Fruit fly (Drosophila melanogaster) whole organism, prepupa: ENCODE results near the gene PMCA.
"Not testable (repeated sequence)": the region's sequence is repeated elsewhere in the genome, so short reads cannot be mapped to it uniquely, and the experiment has no call there.

Experiments used
- Blimp-1 ChIP-seq: fragments of 200-800 bp; sonication (Bioruptor generic); optimal IDR thresholded peaks from 3 replicates; lab custom pipeline; 2017; ENCODE audit warnings: missing biosample characterization, missing genetic modification characterization, mild to moderate bottlenecking, moderate library complexity, missing genetic modification reagents
- CG10631 ChIP-seq: fragments of 200-800 bp; sonication (Bioruptor generic); optimal IDR thresholded peaks from 2 replicates; lab custom pipeline; 2016; ENCODE audit warnings: missing biosample characterization, missing genetic modification characterization
- CG1621 ChIP-seq: fragments of 200-800 bp; sonication (Bioruptor generic); optimal IDR thresholded peaks from 3 replicates; lab custom pipeline; 2018; ENCODE audit warnings: missing biosample characterization, mild to moderate bottlenecking, missing genetic modification characterization
- CG16779 ChIP-seq: fragments of 200-800 bp; sonication (Bioruptor generic); optimal IDR thresholded peaks from 3 replicates; lab custom pipeline; 2017; ENCODE audit warnings: missing biosample characterization, mild to moderate bottlenecking, missing genetic modification characterization
- CG31627 ChIP-seq: fragments of 200-800 bp; sonication (Bioruptor generic); optimal IDR thresholded peaks from 3 replicates; lab custom pipeline; 2016; ENCODE audit warnings: missing biosample characterization, missing genetic modification characterization
- CG3919 ChIP-seq: fragments of 200-800 bp; sonication (Bioruptor generic); optimal IDR thresholded peaks from 3 replicates; lab custom pipeline; 2016; ENCODE audit warnings: missing biosample characterization, missing genetic modification characterization
- CG6163 ChIP-seq: fragments of 200-800 bp; sonication (Bioruptor generic); IDR thresholded peaks from 3 replicates; pipeline ENCODE4 v1.3.6; 2022; ENCODE audit warnings: missing biosample characterization, missing genetic modification characterization
- CG6276 ChIP-seq: fragments of 200-800 bp; sonication (Bioruptor generic); optimal IDR thresholded peaks from 2 replicates; lab custom pipeline; 2017; ENCODE audit warnings: missing biosample characterization, mild to moderate bottlenecking, missing genetic modification characterization
- CG7368 ChIP-seq: fragments of 200-800 bp; sonication (Bioruptor generic); optimal IDR thresholded peaks from 3 replicates; lab custom pipeline; 2016; ENCODE audit warnings: missing biosample characterization, missing genetic modification characterization
- CG8119 ChIP-seq: fragments of 200-800 bp; sonication (Bioruptor generic); IDR thresholded peaks from 3 replicates; pipeline ENCODE4 v1.3.6; 2022; ENCODE audit warnings: missing biosample characterization, missing genetic modification characterization
- CG8319 ChIP-seq: fragments of 200-800 bp; sonication (Bioruptor generic); optimal IDR thresholded peaks from 3 replicates; lab custom pipeline; 2016; ENCODE audit warnings: missing biosample characterization, missing genetic modification characterization
- CG8632 ChIP-seq: fragments of 200-800 bp; sonication (Bioruptor generic); optimal IDR thresholded peaks from 3 replicates; lab custom pipeline; 2016; ENCODE audit warnings: missing biosample characterization, missing genetic modification characterization
- CG9139 ChIP-seq: fragments of 200-800 bp; sonication (Bioruptor generic); optimal IDR thresholded peaks from 3 replicates; lab custom pipeline; 2017; ENCODE audit warnings: missing biosample characterization, mild to moderate bottlenecking, missing genetic modification characterization
- Eip75B ChIP-seq: fragments of 200-800 bp; sonication (Bioruptor generic); optimal IDR thresholded peaks from 3 replicates; lab custom pipeline; 2016; ENCODE audit warnings: missing biosample characterization, missing genetic modification characterization
- Eip78C ChIP-seq: fragments of 200-800 bp; sonication (Bioruptor generic); peaks from one replicate; lab custom pipeline; 2016; ENCODE audit warnings: missing biosample characterization, missing genetic modification characterization
- Eip93F ChIP-seq: fragments of 200-800 bp; sonication (Bioruptor generic); optimal IDR thresholded peaks from 2 replicates; lab custom pipeline; 2016; ENCODE audit warnings: missing biosample characterization, mild to moderate bottlenecking, missing genetic modification characterization
- Ets21C ChIP-seq: fragments of 200-800 bp; sonication (Bioruptor generic); optimal IDR thresholded peaks from 3 replicates; lab custom pipeline; 2016; ENCODE audit warnings: missing biosample characterization, missing genetic modification characterization
- Ets96B ChIP-seq: fragments of 200-800 bp; optimal IDR thresholded peaks from 2 replicates; lab custom pipeline; 2019; ENCODE audit warnings: missing biosample characterization, mild to moderate bottlenecking, missing genetic modification characterization, moderate library complexity
- Hr4 ChIP-seq: fragments of 200-800 bp; sonication (Bioruptor generic); optimal IDR thresholded peaks from 3 replicates; lab custom pipeline; 2016; ENCODE audit warnings: missing biosample characterization, missing genetic modification characterization
- OdsH ChIP-seq: fragments of 200-800 bp; sonication (Bioruptor generic); optimal IDR thresholded peaks from 3 replicates; lab custom pipeline; 2016; ENCODE audit warnings: missing biosample characterization, missing genetic modification characterization
- Smox ChIP-seq: fragments of 200-800 bp; sonication (Bioruptor generic); optimal IDR thresholded peaks from 3 replicates; lab custom pipeline; 2016; ENCODE audit warnings: missing biosample characterization, missing genetic modification characterization
- Sox102F ChIP-seq: fragments of 200-800 bp; sonication (Bioruptor generic); optimal IDR thresholded peaks from 2 replicates; lab custom pipeline; 2016; ENCODE audit warnings: missing biosample characterization, mild to moderate bottlenecking, missing genetic modification characterization
- achi ChIP-seq: fragments of 200-800 bp; sonication (Bioruptor generic); optimal IDR thresholded peaks from 3 replicates; lab custom pipeline; 2016; ENCODE audit warnings: missing biosample characterization, missing genetic modification characterization
- acj6 ChIP-seq: fragments of 200-800 bp; sonication (Bioruptor generic); optimal IDR thresholded peaks from 3 replicates; lab custom pipeline; 2016; ENCODE audit warnings: missing biosample characterization, missing genetic modification characterization
- cyc ChIP-seq: fragments of 200-800 bp; sonication (Bioruptor generic); optimal IDR thresholded peaks from 3 replicates; lab custom pipeline; 2016; ENCODE audit warnings: missing biosample characterization, missing genetic modification characterization
- dsx ChIP-seq: fragments of 200-800 bp; optimal IDR thresholded peaks from 3 replicates; lab custom pipeline; 2019; ENCODE audit warnings: missing biosample characterization, mild to moderate bottlenecking, missing genetic modification characterization, moderate library complexity; ENCODE audit not compliant: poor library complexity, severe bottlenecking
- eg ChIP-seq: fragments of 200-800 bp; sonication (Bioruptor generic); IDR thresholded peaks from 3 replicates; pipeline ENCODE4 v1.3.6; 2022; ENCODE audit warnings: missing biosample characterization, missing genetic modification characterization
- fd59A ChIP-seq: fragments of 200-800 bp; sonication (Bioruptor generic); optimal IDR thresholded peaks from 2 replicates; lab custom pipeline; 2017; ENCODE audit warnings: missing biosample characterization, mild to moderate bottlenecking, missing genetic modification characterization, missing genetic modification reagents
- fd85E ChIP-seq: fragments of 200-800 bp; sonication (Bioruptor generic); optimal IDR thresholded peaks from 3 replicates; lab custom pipeline; 2016; ENCODE audit warnings: missing biosample characterization, missing genetic modification characterization
- net ChIP-seq: fragments of 200-800 bp; sonication (Bioruptor generic); optimal IDR thresholded peaks from 3 replicates; lab custom pipeline; 2016; ENCODE audit warnings: missing biosample characterization, missing genetic modification characterization
- pdm3 ChIP-seq: fragments of 200-800 bp; sonication (Bioruptor generic); optimal IDR thresholded peaks from 3 replicates; lab custom pipeline; 2016; ENCODE audit warnings: missing biosample characterization, missing genetic modification characterization
- spab ChIP-seq: fragments of 200-800 bp; sonication (Bioruptor generic); optimal IDR thresholded peaks from 2 replicates; lab custom pipeline; 2017; ENCODE audit warnings: missing biosample characterization, mild to moderate bottlenecking, missing genetic modification characterization, missing genetic modification reagents
- ss ChIP-seq, 2 experiments: fragments of 200-800 bp; sonication (Bioruptor generic); optimal IDR thresholded peaks; 2 replicates in 1 of 2; 3 replicates in 1 of 2; lab custom pipeline; 2017 to 2018; ENCODE audit warnings: mild to moderate bottlenecking in 2 of 2, missing biosample characterization in 2 of 2, missing genetic modification characterization in 2 of 2, moderate library complexity in 1 of 2

The PMCA gene

dm6 chr4:307931-308330, 50.8 kb downstream of the PMCA start, which contains the start of gene Rad23 (continued):
- TF ChIP-seq Hr4 (GFP tag; lab: Kevin White, UChicago) (no peak), cyc (GFP tag; lab: Kevin White, UChicago) (peak; percentile 4), acj6 (GFP tag; lab: Kevin White, UChicago) (no peak), CG8319 (GFP tag; lab: Kevin White, UChicago) (no peak), eg (GFP tag; lab: Robert Waterston, UW) (no peak), Eip75B (no peak), Ets21C (GFP tag; lab: Kevin White, UChicago) (no peak), CG16779 (tag; lab: Kevin White, UChicago) (no peak), CG31627 (GFP tag; lab: Kevin White, UChicago) (peak; percentile 15), CG10631 (GFP tag; lab: Kevin White, UChicago) (no peak), OdsH (GFP tag; lab: Kevin White, UChicago) (no peak)

dm6 chr4:306431-307342, 52.0 kb downstream of the PMCA start, which contains the start of gene Syt7:
Gene Syt7, minus strand, starts transcription at chr4:306481.
- TF ChIP-seq spab; achi (GFP tag; lab: Kevin White, UChicago); CG8119 (GFP tag; lab: Robert Waterston, UW): not testable (repeated sequence)

dm6 chr4:305697-306096, 53.0 kb downstream of the PMCA start:
- TF ChIP-seq dsx (GFP tag; lab: Kevin White, UChicago) (no peak), CG9139 (GFP tag; lab: Kevin White, UChicago) (no peak), Eip93F (GFP tag; lab: Kevin White, UChicago) (no peak), Smox (GFP tag; lab: Kevin White, UChicago) (no peak), CG6163 (GFP tag; lab: Robert Waterston, UW) (no peak), CG7368 (GFP tag; lab: Kevin White, UChicago) (no peak), net (GFP tag; lab: Kevin White, UChicago) (no peak), fd59A (GFP tag; lab: Kevin White, UChicago) (no peak), Eip78C (no peak), Sox102F (GFP tag; lab: Kevin White, UChicago) (no peak), ss (GFP tag; optimal IDR thresholded peaks at IDR 0.05; lab: Kevin White, UChicago) (no peak), acj6 (GFP tag; lab: Kevin White, UChicago) (no peak), CG6276 (GFP tag; lab: Kevin White, UChicago) (no peak), Ets96B (tag; lab: Kevin White, UChicago) (no peak)

dm6 chr4:292403-292802, 66.3 kb downstream of the PMCA start:
- TF ChIP-seq dsx (GFP tag; lab: Kevin White, UChicago) (no peak), CG3919 (no peak), pdm3 (no peak), Smox (GFP tag; lab: Kevin White, UChicago) (no peak), CG8632 (GFP tag; lab: Kevin White, UChicago) (no peak), ss (GFP tag; optimal IDR thresholded peaks at IDR 0.05; lab: Kevin White, UChicago) (no peak), Blimp-1 (no peak), Eip75B (no peak), CG1621 (tag; lab: Kevin White, UChicago) (no peak), fd85E (no peak)
- TF ChIP-seq, all 60 proteins: peak for 0
